Worm (Caenorhabditis elegans) whole organism, L4 larva: ENCODE data around the gene bath-5.
"Not testable (repeated sequence)": the region's sequence is repeated elsewhere in the genome, so short reads cannot be mapped to it uniquely, and the experiment has no call there.

ENCODE experiments used
- ceh-20 ChIP-seq: fragments of 200-800 bp; sonication (Bioruptor generic); IDR thresholded peaks from 2 replicates; pipeline ENCODE4 v1.3.6; 2022; ENCODE audit warnings: missing genetic modification reagents, missing genetic modification characterization, missing compliant biosample characterization
- ceh-62 ChIP-seq: sonication (generic microtip); optimal IDR thresholded peaks from 2 replicates; lab custom pipeline; 2017; ENCODE audit warnings: missing biosample characterization, missing genetic modification characterization

ce11 chrII:2024652-2025051, 7.1 kb downstream of the bath-5 start:
- TF ChIP-seq ceh-20; ceh-62 (tag; lab: Kevin White, UChicago): not testable (repeated sequence)
